Worm (Caenorhabditis elegans) whole organism, mixed stage, embryonic: ENCODE results near the gene C16D9.4.

Experiments
- M03D4.4 ChIP-seq: sonication (generic microtip); optimal IDR thresholded peaks from 2 replicates; lab custom pipeline; 2017; ENCODE audit warnings: mild to moderate bottlenecking, missing genetic modification characterization, missing compliant biosample characterization
- blmp-1 ChIP-seq: fragments of 150-350 bp; optimal IDR thresholded peaks from 2 replicates; lab custom pipeline; 2014; ENCODE audit warnings: missing biosample characterization, missing genetic modification characterization
- ces-1 ChIP-seq: fragments of 150-350 bp; optimal IDR thresholded peaks from 2 replicates; lab custom pipeline; 2014; ENCODE audit warnings: missing biosample characterization, missing genetic modification reagents, missing genetic modification characterization
- cnd-1 ChIP-seq: fragments of 200-800 bp; sonication (Bioruptor generic); optimal IDR thresholded peaks from 2 replicates; lab custom pipeline; 2018; ENCODE audit warnings: mild to moderate bottlenecking, missing genetic modification characterization, missing compliant biosample characterization
- lsy-2 ChIP-seq: fragments of 150-350 bp; optimal IDR thresholded peaks from 2 replicates; lab custom pipeline; 2014; ENCODE audit warnings: missing biosample characterization, missing genetic modification characterization
- mep-1 ChIP-seq: fragments of 150-350 bp; optimal IDR thresholded peaks from 2 replicates; lab custom pipeline; 2017; ENCODE audit warnings: missing biosample characterization, missing genetic modification reagents, missing genetic modification characterization, inconsistent platforms
- mls-2 ChIP-seq: sonication (generic microtip); optimal IDR thresholded peaks from 2 replicates; lab custom pipeline; 2016; ENCODE audit warnings: mild to moderate bottlenecking, missing genetic modification characterization, moderate library complexity, missing compliant biosample characterization
- pha-4 ChIP-seq: fragments of 150-350 bp; optimal IDR thresholded peaks from 2 replicates; lab custom pipeline; 2018; ENCODE audit warnings: missing biosample characterization, missing genetic modification reagents, missing genetic modification characterization
- sptf-1 ChIP-seq: sonication (generic microtip); optimal IDR thresholded peaks from 2 replicates; lab custom pipeline; 2017; ENCODE audit warnings: mild to moderate bottlenecking, missing genetic modification characterization, moderate library complexity, missing compliant biosample characterization
- unc-120 ChIP-seq: sonication (generic microtip); optimal IDR thresholded peaks from 2 replicates; lab custom pipeline; 2017; ENCODE audit warnings: missing genetic modification characterization, missing compliant biosample characterization; ENCODE audit not compliant: poor library complexity, severe bottlenecking
- unc-39 ChIP-seq: fragments of 150-350 bp; optimal IDR thresholded peaks from 2 replicates; lab custom pipeline; 2014; ENCODE audit warnings: missing biosample characterization, missing genetic modification characterization

- no peak for TF ChIP-seq cnd-1 (tag; lab: Kevin White, UChicago)
- no peak for TF ChIP-seq sptf-1
- TF ChIP-seq blmp-1 (tag; lab: Kevin White, UChicago): no peak
- TF ChIP-seq ces-1 (GFP tag; lab: Kevin White, UChicago): no peak
- no peak for TF ChIP-seq unc-39
- no peak for TF ChIP-seq pha-4 (tag; lab: Kevin White, UChicago)
- TF ChIP-seq unc-120 (tag; lab: Kevin White, UChicago): no peak
- TF ChIP-seq lsy-2 (tag; lab: Kevin White, UChicago): no peak
- TF ChIP-seq mls-2 (tag; lab: Kevin White, UChicago): no peak
- no peak for TF ChIP-seq M03D4.4 (tag; lab: Kevin White, UChicago)
- TF ChIP-seq mep-1 (tag; lab: Kevin White, UChicago): no peak
These were observed 16.3 kb upstream of the C16D9.4 start, which contains the start of gene C16D9.1 for ce11 chrV:8259016-8259415.
